Fruit fly (Drosophila melanogaster) Kc167 (cell line): ENCODE data around the gene Acp24A4.

Experiments used
- Myc ChIP-seq: fragments of >200 bp; optimal IDR thresholded peaks from 2 replicates; lab custom pipeline; 2017; ENCODE audit warnings: missing external identifiers
- Sin3A ChIP-seq: fragments of >200 bp; optimal IDR thresholded peaks from 2 replicates; lab custom pipeline; 2018; ENCODE audit warnings: missing external identifiers
- h ChIP-seq: fragments of >200 bp; optimal IDR thresholded peaks from 3 replicates; lab custom pipeline; 2018; ENCODE audit warnings: missing external identifiers
- psq ChIP-seq: fragments of >200 bp; optimal IDR thresholded peaks from 2 replicates; lab custom pipeline; 2017; ENCODE audit warnings: missing external identifiers

DNA sequence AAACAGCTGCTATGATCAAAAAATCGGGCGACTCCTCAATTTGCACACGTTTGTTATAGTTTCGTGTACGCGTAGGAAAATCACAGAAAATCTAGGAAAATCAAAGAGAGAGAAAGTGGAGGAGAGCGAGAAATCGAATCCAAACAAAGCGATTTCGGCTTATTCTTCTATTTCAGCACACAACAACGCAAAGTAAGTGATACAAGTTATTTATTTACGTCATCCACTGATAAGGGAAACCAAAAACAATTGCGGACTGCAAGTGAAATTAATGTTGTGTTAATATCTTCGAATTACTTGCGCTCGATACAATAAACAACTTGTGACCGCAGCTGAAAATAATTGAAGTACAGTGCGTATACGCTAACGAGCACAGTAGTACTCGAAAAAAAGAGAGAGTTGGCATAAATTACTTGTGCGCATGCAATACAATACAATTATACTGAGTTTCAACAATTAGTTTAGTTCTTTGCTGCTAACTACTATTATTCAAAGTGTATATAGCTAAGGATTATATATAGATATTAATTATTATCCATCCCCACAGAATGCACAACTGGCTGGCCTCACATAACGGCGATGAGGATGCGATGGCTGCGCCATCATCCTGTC, 19.9 kb upstream of the Acp24A4 start:
- TF ChIP-seq psq (lab: Kevin White, UChicago) (no peak), Myc (lab: Kevin White, UChicago) (no peak), h (lab: Kevin White, UChicago) (no peak), Sin3A (lab: Kevin White, UChicago) (no peak)
